Worm (Caenorhabditis elegans): ENCODE measurements around the gene F38B6.6.

DNA sequence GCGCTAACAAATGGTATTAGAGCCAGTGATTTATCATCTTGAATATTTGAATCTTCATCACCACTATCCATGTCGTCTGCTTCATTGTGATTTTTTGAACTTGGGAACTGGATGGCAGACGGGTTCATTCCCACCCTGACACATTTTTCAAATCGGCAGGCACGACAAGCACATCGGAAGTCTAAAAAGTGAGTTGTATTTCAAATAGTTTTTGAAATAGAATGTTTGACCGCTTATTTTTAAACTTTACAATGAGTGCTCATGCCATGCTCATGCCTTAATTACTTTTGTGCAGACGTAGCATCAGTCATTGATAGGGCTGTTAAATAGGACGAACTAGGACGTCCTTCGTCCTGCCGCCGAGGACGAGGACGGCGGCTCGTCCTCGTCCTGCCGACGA is 52.0 kb downstream of the F38B6.6 start:
- TF ChIP-seq peb-1 (tag; optimal IDR thresholded peaks at IDR 0.05) (no peak), nhr-6 (tag; optimal IDR thresholded peaks at IDR 0.05) (no peak), mdl-1 (tag; optimal IDR thresholded peaks at IDR 0.05) (no peak), lsy-2 (tag; optimal IDR thresholded peaks at IDR 0.05) (no peak), nhr-12 (tag; optimal IDR thresholded peaks at IDR 0.05) (no peak), fos-1 (tag; optimal IDR thresholded peaks at IDR 0.05) (no peak), ama-1 (optimal IDR thresholded peaks at IDR 0.05) (no peak), blmp-1 (tag; optimal IDR thresholded peaks at IDR 0.05; ENCODE audit: insufficient read depth) (no peak), egl-27 (tag; optimal IDR thresholded peaks at IDR 0.05) (no peak), nhr-237 (tag; optimal IDR thresholded peaks at IDR 0.05) (no peak), nhr-11 (tag; optimal IDR thresholded peaks at IDR 0.05) (no peak)
